Worm (Caenorhabditis elegans): ENCODE results near the gene col-114.

- TF ChIP-seq F23B12.7 (tag; optimal IDR thresholded peaks at IDR 0.05; ENCODE audit: insufficient read depth) (no peak), hsf-1 (GFP tag; IDR thresholded peaks at IDR 0.05) (no peak), ztf-22 (GFP tag; optimal IDR thresholded peaks at IDR 0.05) (no peak), ceh-79 (tag; optimal IDR thresholded peaks at IDR 0.05) (no peak), sptf-2 (GFP tag; optimal IDR thresholded peaks at IDR 0.05) (no peak), attf-6 (GFP tag; IDR thresholded peaks at IDR 0.05) (no peak), zim-3 (tag; optimal IDR thresholded peaks at IDR 0.05) (no peak), F57C9.4 (tag; optimal IDR thresholded peaks at IDR 0.05) (no peak)
Measured at ce11 chrIV:7285839-7286238, 39.4 kb upstream of the col-114 start, which contains the start of gene C06E4.8.

Data from whole organism, young adult.